Worm (Caenorhabditis elegans): ENCODE results near the gene oac-57.

- TF ChIP-seq lsl-1 (GFP tag; optimal IDR thresholded peaks at IDR 0.05) = no peak
- TF ChIP-seq ama-1 (optimal IDR thresholded peaks at IDR 0.05) = no peak
- TF ChIP-seq ama-1 (GFP tag; optimal IDR thresholded peaks at IDR 0.05) = no peak
- no peak for TF ChIP-seq unc-62 (GFP tag; optimal IDR thresholded peaks at IDR 0.05)
- no peak for TF ChIP-seq B0035.1 (tag; optimal IDR thresholded peaks at IDR 0.05)
- no peak for TF ChIP-seq bed-1 (GFP tag; IDR thresholded peaks at IDR 0.05)
Measured at ce11 chrIV:12301161-12301560, 6.5 kb downstream of the oac-57 start, which contains the start of gene oac-59.

Measured in whole organism, young adult.